Worm (Caenorhabditis elegans) whole organism, L2 larva: ENCODE measurements around the gene tbc-8.

Source experiments
- C34F6.9 ChIP-seq: fragments of 150-350 bp; optimal IDR thresholded peaks from 2 replicates; lab custom pipeline; 2014; ENCODE audit warnings: missing biosample characterization, missing genetic modification characterization
- F13H6.1 ChIP-seq: sonication (generic microtip); optimal IDR thresholded peaks from 2 replicates; lab custom pipeline; 2016; ENCODE audit warnings: missing genetic modification characterization, missing compliant biosample characterization
- R02D3.7 ChIP-seq: fragments of 150-350 bp; optimal IDR thresholded peaks from 2 replicates; lab custom pipeline; 2014; ENCODE audit warnings: missing biosample characterization, missing genetic modification characterization
- Y55F3AM.14 ChIP-seq: fragments of 200-800 bp; sonication (Bioruptor generic); optimal IDR thresholded peaks from 2 replicates; lab custom pipeline; 2018; ENCODE audit warnings: mild to moderate bottlenecking, missing genetic modification characterization, missing compliant biosample characterization
- ZK546.5 ChIP-seq: sonication (generic microtip); optimal IDR thresholded peaks from 2 replicates; lab custom pipeline; 2017; ENCODE audit warnings: missing biosample characterization, missing genetic modification characterization
- alr-1 ChIP-seq: fragments of 150-350 bp; optimal IDR thresholded peaks from 2 replicates; lab custom pipeline; 2014; ENCODE audit warnings: missing biosample characterization, missing genetic modification characterization
- aly-2 ChIP-seq: fragments of 150-350 bp; optimal IDR thresholded peaks from 2 replicates; lab custom pipeline; 2014; ENCODE audit warnings: missing biosample characterization, missing genetic modification characterization
- ama-1 ChIP-seq: fragments of 150-350 bp; optimal IDR thresholded peaks from 2 replicates; lab custom pipeline; 2018; ENCODE audit warnings: inconsistent platforms
- blmp-1 ChIP-seq: sonication (generic microtip); optimal IDR thresholded peaks from 2 replicates; lab custom pipeline; 2017; ENCODE audit warnings: missing genetic modification characterization, mild to moderate bottlenecking, missing compliant biosample characterization, antibody characterized with exemption, moderate library complexity; ENCODE audit not compliant: insufficient read depth
- ceh-16 ChIP-seq: fragments of 150-350 bp; optimal IDR thresholded peaks from 2 replicates; lab custom pipeline; 2014; ENCODE audit warnings: missing biosample characterization, missing genetic modification characterization
- ceh-82 ChIP-seq: fragments of 150-350 bp; optimal IDR thresholded peaks from 2 replicates; lab custom pipeline; 2014; ENCODE audit warnings: missing biosample characterization, missing genetic modification characterization
- crh-2 ChIP-seq: sonication (generic microtip); optimal IDR thresholded peaks from 2 replicates; lab custom pipeline; 2017; ENCODE audit warnings: missing biosample characterization, missing genetic modification characterization
- dmd-4 ChIP-seq: sonication (generic microtip); optimal IDR thresholded peaks from 2 replicates; lab custom pipeline; 2017; ENCODE audit warnings: missing biosample characterization, missing genetic modification characterization
- egl-27 ChIP-seq: sonication (generic microtip); optimal IDR thresholded peaks from 3 replicates; lab custom pipeline; 2017; ENCODE audit warnings: missing biosample characterization, missing genetic modification reagents, missing genetic modification characterization
- elt-1 ChIP-seq: fragments of 150-350 bp; optimal IDR thresholded peaks from 2 replicates; lab custom pipeline; 2014; ENCODE audit warnings: missing biosample characterization, missing genetic modification characterization
- elt-3 ChIP-seq: sonication (generic microtip); optimal IDR thresholded peaks from 2 replicates; lab custom pipeline; 2017; ENCODE audit warnings: missing biosample characterization, missing genetic modification characterization
- fos-1 ChIP-seq: fragments of 150-350 bp; optimal IDR thresholded peaks from 2 replicates; lab custom pipeline; 2014; ENCODE audit warnings: missing biosample characterization, missing genetic modification characterization
- gmeb-1 ChIP-seq: fragments of 150-350 bp; optimal IDR thresholded peaks from 2 replicates; lab custom pipeline; 2014; ENCODE audit warnings: missing biosample characterization, missing genetic modification characterization
- lin-11 ChIP-seq: fragments of 150-350 bp; sonication (generic microtip); optimal IDR thresholded peaks from 2 replicates; lab custom pipeline; 2014; ENCODE audit warnings: missing biosample characterization, missing genetic modification characterization, inconsistent platforms, mixed read lengths
- lin-13 ChIP-seq: fragments of 150-350 bp; optimal IDR thresholded peaks from 2 replicates; lab custom pipeline; 2014; ENCODE audit warnings: missing biosample characterization, missing genetic modification reagents, missing genetic modification characterization
- lin-39 ChIP-seq: fragments of 150-350 bp; optimal IDR thresholded peaks from 2 replicates; lab custom pipeline; 2014; ENCODE audit warnings: missing biosample characterization, missing genetic modification reagents, missing genetic modification characterization
- lsy-2 ChIP-seq, 2 experiments: fragments of 150-350 bp in 1 of 2; sonication (generic microtip) in 1 of 2; optimal IDR thresholded peaks; 2 replicates each; lab custom pipeline; 2014 to 2017; ENCODE audit warnings: missing biosample characterization in 2 of 2, missing genetic modification characterization in 2 of 2
- mab-5 ChIP-seq: fragments of 150-350 bp; optimal IDR thresholded peaks from 2 replicates; lab custom pipeline; 2014; ENCODE audit warnings: missing biosample characterization, missing genetic modification characterization
- mbf-1 ChIP-seq: sonication (generic microtip); optimal IDR thresholded peaks from 2 replicates; lab custom pipeline; 2017; ENCODE audit warnings: missing biosample characterization, missing genetic modification characterization
- mdl-1 ChIP-seq, 2 experiments: fragments of 150-350 bp in 1 of 2; sonication (generic microtip) in 1 of 2; optimal IDR thresholded peaks; 2 replicates each; lab custom pipeline; 2017; ENCODE audit warnings: missing biosample characterization in 2 of 2, missing genetic modification characterization in 2 of 2
- nhr-10 ChIP-seq: sonication (generic microtip); optimal IDR thresholded peaks from 2 replicates; lab custom pipeline; 2017; ENCODE audit warnings: missing biosample characterization, missing genetic modification characterization
- nhr-11 ChIP-seq: fragments of 150-350 bp; optimal IDR thresholded peaks from 2 replicates; lab custom pipeline; 2014; ENCODE audit warnings: missing biosample characterization, missing genetic modification characterization
- nhr-12 ChIP-seq: fragments of 150-350 bp; optimal IDR thresholded peaks from 2 replicates; lab custom pipeline; 2014; ENCODE audit warnings: missing biosample characterization, missing genetic modification characterization
- nhr-129 ChIP-seq: fragments of 150-350 bp; optimal IDR thresholded peaks from 2 replicates; lab custom pipeline; 2014; ENCODE audit warnings: missing biosample characterization, missing genetic modification characterization
- nhr-23 ChIP-seq: fragments of 150-350 bp; optimal IDR thresholded peaks from 2 replicates; lab custom pipeline; 2014; ENCODE audit warnings: missing biosample characterization, missing genetic modification reagents, missing genetic modification characterization
- nhr-237 ChIP-seq: fragments of 150-350 bp; optimal IDR thresholded peaks from 2 replicates; lab custom pipeline; 2014; ENCODE audit warnings: missing biosample characterization, missing genetic modification characterization
- nhr-25 ChIP-seq: fragments of 150-350 bp; sonication (generic microtip); optimal IDR thresholded peaks from 3 replicates; lab custom pipeline; 2014; ENCODE audit warnings: missing biosample characterization, missing genetic modification characterization
- nhr-6 ChIP-seq: fragments of 150-350 bp; optimal IDR thresholded peaks from 2 replicates; lab custom pipeline; 2014; ENCODE audit warnings: missing biosample characterization, missing genetic modification characterization
- nhr-77 ChIP-seq: fragments of 150-350 bp; optimal IDR thresholded peaks from 2 replicates; lab custom pipeline; 2014; ENCODE audit warnings: missing biosample characterization, missing genetic modification characterization
- peb-1 ChIP-seq: fragments of 150-350 bp; optimal IDR thresholded peaks from 2 replicates; lab custom pipeline; 2014; ENCODE audit warnings: missing biosample characterization, missing genetic modification characterization
- sem-4 ChIP-seq: fragments of 150-350 bp; optimal IDR thresholded peaks from 2 replicates; lab custom pipeline; 2014; ENCODE audit warnings: missing biosample characterization, missing genetic modification reagents, missing genetic modification characterization
- skn-1 ChIP-seq: sonication (generic microtip); optimal IDR thresholded peaks from 2 replicates; lab custom pipeline; 2017; ENCODE audit warnings: missing biosample characterization, missing genetic modification characterization
- sma-3 ChIP-seq: sonication (generic microtip); optimal IDR thresholded peaks from 2 replicates; lab custom pipeline; 2016; ENCODE audit warnings: missing genetic modification reagents, missing genetic modification characterization, missing compliant biosample characterization
- sma-9 ChIP-seq, 2 experiments: fragments of 150-350 bp in 1 of 2; sonication (generic microtip) in 1 of 2; optimal IDR thresholded peaks; 2 replicates each; lab custom pipeline; 2014 to 2016; ENCODE audit warnings: missing genetic modification characterization in 2 of 2, mild to moderate bottlenecking in 1 of 2, missing biosample characterization in 1 of 2, missing compliant biosample characterization in 1 of 2, missing genetic modification reagents in 1 of 2, moderate library complexity in 1 of 2
- snpc-4 ChIP-seq: fragments of 150-350 bp; optimal IDR thresholded peaks from 2 replicates; lab custom pipeline; 2014; ENCODE audit warnings: missing biosample characterization, missing genetic modification characterization
- unc-39 ChIP-seq: fragments of 150-350 bp; optimal IDR thresholded peaks from 2 replicates; lab custom pipeline; 2014; ENCODE audit warnings: missing biosample characterization, missing genetic modification characterization
- unc-55 ChIP-seq: fragments of 150-350 bp; sonication (generic microtip); optimal IDR thresholded peaks from 3 replicates; lab custom pipeline; 2014; ENCODE audit warnings: missing biosample characterization, missing genetic modification reagents, missing genetic modification characterization
- unc-62 ChIP-seq: fragments of 150-350 bp; optimal IDR thresholded peaks from 2 replicates; lab custom pipeline; 2014; ENCODE audit warnings: missing biosample characterization, missing genetic modification reagents, missing genetic modification characterization
- zag-1 ChIP-seq: fragments of 150-350 bp; optimal IDR thresholded peaks from 2 replicates; lab custom pipeline; 2014; ENCODE audit warnings: missing biosample characterization, missing genetic modification characterization
- ztf-1 ChIP-seq: fragments of 200-800 bp; sonication (Bioruptor generic); conservative IDR thresholded peaks from 2 replicates; pipeline ENCODE4 v1.3.6; 2022; ENCODE audit warnings: missing genetic modification characterization, missing compliant biosample characterization
- ztf-11 ChIP-seq: sonication (generic microtip); optimal IDR thresholded peaks from 2 replicates; lab custom pipeline; 2017; ENCODE audit warnings: missing biosample characterization, missing genetic modification characterization
- ztf-4 ChIP-seq: fragments of 150-350 bp; optimal IDR thresholded peaks from 2 replicates; lab custom pipeline; 2014; ENCODE audit warnings: missing biosample characterization, missing genetic modification characterization

tbc-8 gene

DNA sequence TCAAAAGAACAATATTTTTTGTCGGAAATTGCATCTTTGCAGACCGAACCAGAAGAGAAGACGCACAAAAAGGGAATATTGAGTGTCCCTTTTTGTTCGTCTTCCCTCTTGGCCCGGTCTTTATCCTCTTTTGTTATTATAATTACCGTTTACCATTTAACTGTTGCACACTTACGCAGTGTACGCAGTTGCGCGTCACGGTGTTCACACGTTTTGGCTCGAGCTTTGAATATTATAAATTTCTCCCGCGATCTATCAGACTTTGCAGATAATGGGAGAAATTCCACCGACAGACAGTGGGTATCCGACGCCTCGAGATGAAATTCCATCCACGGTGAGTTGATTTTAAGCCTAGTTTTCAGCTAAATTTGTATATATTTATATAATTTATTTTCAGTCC is 44.0 kb upstream of the tbc-8 start, which contains the start of gene sas-7:
Gene sas-7 (plus strand): TSS at position 232 of the 400 bp plus-strand sequence.
- TF ChIP-seq lsy-2 (tag; optimal IDR thresholded peaks at IDR 0.05; lab: Kevin White, UChicago) (no peak), ztf-11 (tag; lab: Kevin White, UChicago) (no peak), unc-55 (GFP tag; lab: Kevin White, UChicago) (peak; percentile 5)

DNA sequence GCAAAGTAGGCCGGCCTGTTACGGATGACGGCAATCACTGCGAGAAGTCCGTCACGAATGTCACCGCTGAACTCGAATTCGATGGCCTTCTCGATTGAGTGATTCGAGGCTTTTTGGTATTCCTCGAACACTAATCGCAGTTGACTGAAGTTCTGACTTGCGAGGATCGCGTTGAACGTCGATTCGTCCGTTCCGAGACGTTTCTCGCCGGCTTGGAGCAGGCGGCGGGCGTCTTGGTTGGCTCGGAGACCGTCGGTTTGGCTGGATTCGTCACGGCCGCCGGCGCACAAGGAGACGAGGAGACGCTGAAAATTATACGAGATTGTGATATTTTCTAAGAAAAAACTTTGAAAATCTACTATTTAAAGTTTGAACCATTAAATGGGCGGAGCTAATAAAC is 38.4 kb upstream of the tbc-8 start:
- TF ChIP-seq sma-3 (GFP tag; lab: Kevin White, UChicago) (no peak), lin-39 (no peak), lsy-2 (tag; optimal IDR thresholded peaks at IDR 0.05; lab: Kevin White, UChicago) (no peak), gmeb-1 (tag; lab: Kevin White, UChicago) (no peak), alr-1 (no peak), nhr-237 (no peak), aly-2 (tag; lab: Kevin White, UChicago) (no peak), fos-1 (tag; lab: Kevin White, UChicago) (no peak), sem-4 (no peak)
- TF ChIP-seq, all 48 proteins: peak for 0

DNA sequence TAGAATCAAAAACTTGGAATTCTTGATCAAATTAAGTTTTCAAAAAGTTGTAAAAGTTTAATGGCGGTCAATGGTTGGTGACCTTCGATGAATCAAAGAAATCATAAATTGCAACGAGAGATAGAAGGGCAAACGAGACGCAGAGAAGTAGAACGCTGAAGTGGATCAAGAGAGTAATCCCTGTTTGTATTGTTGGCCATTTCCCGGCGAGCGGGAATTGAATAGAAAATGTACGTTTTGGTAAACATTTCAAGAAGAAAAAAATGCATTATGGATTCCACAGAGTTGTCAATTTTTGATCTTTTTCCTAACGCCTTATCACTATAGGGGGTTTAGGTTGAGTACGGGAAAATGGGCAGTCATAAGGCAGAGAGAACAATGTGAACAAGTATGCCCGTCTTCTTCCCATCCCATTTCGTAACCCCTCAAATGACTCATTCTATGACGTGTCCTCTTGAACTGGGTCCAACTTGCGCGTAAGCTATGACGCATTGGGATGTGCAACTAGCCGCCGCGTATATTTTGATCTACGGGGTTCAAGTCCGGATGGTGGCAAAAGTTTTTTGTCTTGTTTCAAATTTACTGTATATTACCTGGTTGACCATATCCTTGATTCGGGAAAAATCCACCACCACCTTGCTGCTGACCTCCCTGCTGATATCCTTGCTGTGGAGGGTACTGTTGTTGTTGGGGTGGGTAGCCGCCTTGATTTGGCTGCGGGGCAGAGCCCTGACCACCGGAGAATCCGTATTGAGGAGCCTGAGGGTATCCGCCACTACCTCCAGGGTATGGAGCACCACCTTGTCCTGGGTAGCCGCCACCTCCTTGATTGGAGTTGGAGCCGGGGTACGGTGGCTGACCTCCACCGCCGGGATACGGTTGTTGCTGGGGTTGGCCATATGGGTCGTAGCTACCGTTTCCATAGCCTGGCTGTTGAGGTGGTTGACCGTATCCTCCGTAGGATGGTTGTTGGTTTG is 35.9 kb upstream of the tbc-8 start:
- no peak for TF ChIP-seq nhr-11 (tag; lab: Kevin White, UChicago)
- no peak for TF ChIP-seq skn-1 (tag; lab: Kevin White, UChicago)
- TF ChIP-seq ZK546.5: no peak
- TF ChIP-seq C34F6.9 (tag; lab: Kevin White, UChicago): no peak
- TF ChIP-seq mbf-1: no peak
- no peak for TF ChIP-seq aly-2 (tag; lab: Kevin White, UChicago)
- TF ChIP-seq mab-5: no peak
- no peak for TF ChIP-seq lin-13
- TF ChIP-seq blmp-1 (tag; lab: Kevin White, UChicago): no peak
- no peak for TF ChIP-seq ztf-1 (GFP tag; lab: Robert Waterston, UW)
- TF ChIP-seq nhr-129 (tag; lab: Kevin White, UChicago): peak; percentile 10
- no peak for TF ChIP-seq Y55F3AM.14 (GFP tag; lab: Kevin White, UChicago)
- TF ChIP-seq nhr-23 (tag; lab: Kevin White, UChicago): no peak
- TF ChIP-seq elt-1 (tag; lab: Kevin White, UChicago): no peak
- TF ChIP-seq nhr-77 (tag; lab: Kevin White, UChicago): no peak
- TF ChIP-seq unc-62 (GFP tag; lab: Kevin White, UChicago): no peak
- TF ChIP-seq unc-39 (tag; lab: Kevin White, UChicago): no peak
- TF ChIP-seq nhr-25 (tag; lab: Kevin White, UChicago): peak; percentile 27
- TF ChIP-seq ama-1 (lab: Kevin White, UChicago): peak; percentile 31
- TF ChIP-seq lsy-2 (tag; optimal IDR thresholded peaks at IDR 0.05; lab: Kevin White, UChicago): no peak
- no peak for TF ChIP-seq sem-4
- TF ChIP-seq R02D3.7 (tag; lab: Kevin White, UChicago): no peak
- no peak for TF ChIP-seq ztf-4 (tag; lab: Kevin White, UChicago)
- no peak for TF ChIP-seq egl-27 (tag; lab: Kevin White, UChicago)
- TF ChIP-seq ceh-16 (tag; lab: Kevin White, UChicago): no peak
- no peak for TF ChIP-seq sma-9 (GFP tag; optimal IDR thresholded peaks at IDR 0.05; lab: Kevin White, UChicago)
- TF ChIP-seq sma-9 (tag; optimal IDR thresholded peaks at IDR 0.05; lab: Kevin White, UChicago): no peak
- peak; percentile 38 for TF ChIP-seq fos-1 (tag; lab: Kevin White, UChicago)
- TF ChIP-seq ztf-11 (tag; lab: Kevin White, UChicago): no peak
- TF ChIP-seq nhr-10 (tag; lab: Kevin White, UChicago): no peak
- no peak for TF ChIP-seq nhr-12 (tag; lab: Kevin White, UChicago)
- TF ChIP-seq lin-39: no peak
- no peak for TF ChIP-seq unc-55 (GFP tag; lab: Kevin White, UChicago)
- no peak for TF ChIP-seq gmeb-1 (tag; lab: Kevin White, UChicago)
- TF ChIP-seq zag-1: no peak
- no peak for TF ChIP-seq peb-1
- TF ChIP-seq crh-2 (tag; lab: Kevin White, UChicago): no peak
- no peak for TF ChIP-seq nhr-237
- no peak for TF ChIP-seq ceh-82 (tag; lab: Kevin White, UChicago)
- no peak for TF ChIP-seq dmd-4 (tag; lab: Kevin White, UChicago)
- TF ChIP-seq alr-1: no peak
- TF ChIP-seq snpc-4 (tag; lab: Kevin White, UChicago): no peak
- TF ChIP-seq mdl-1 (tag; optimal IDR thresholded peaks at IDR 0.05; lab: Kevin White, UChicago): no peak
- TF ChIP-seq F13H6.1 (tag; lab: Kevin White, UChicago): no peak
- no peak for TF ChIP-seq elt-3
- peak; percentile 0 for TF ChIP-seq sma-3 (GFP tag; lab: Kevin White, UChicago)
- TF ChIP-seq nhr-6 (tag; lab: Kevin White, UChicago): peak; percentile 1
- TF ChIP-seq lin-11 (tag; lab: Kevin White, UChicago): no peak
